Worm (Caenorhabditis elegans): ENCODE measurements around the gene hach-1.
A peak's percentile ranks its signal among the peaks of the same experiment; 100 is the strongest.

DNA sequence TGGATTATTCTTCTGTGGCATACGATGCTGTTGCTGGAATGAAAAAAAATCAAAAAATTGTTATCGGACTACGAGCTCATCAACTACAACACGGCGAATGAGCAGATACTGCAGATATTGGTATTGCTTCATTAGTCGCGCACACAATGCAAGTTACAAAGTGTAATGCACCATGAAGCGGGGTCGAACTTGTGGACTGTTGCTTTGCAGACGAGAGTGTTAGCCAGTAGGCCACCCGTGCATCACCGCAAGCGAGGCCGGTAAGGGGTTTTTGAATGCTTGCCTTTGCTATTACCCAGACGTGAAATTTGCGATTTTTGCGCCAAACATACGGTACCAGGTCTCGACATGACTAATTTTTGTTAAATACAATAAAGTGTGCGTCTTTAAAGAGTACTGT lies 46.7 kb downstream of the hach-1 start:
- TF ChIP-seq klf-2 (GFP tag; conservative IDR thresholded peaks at IDR 0.05) (peak; percentile 85), flt-1 (GFP tag; IDR thresholded peaks at IDR 0.05) (peak; percentile 98), T22C8.4 (GFP tag; IDR thresholded peaks at IDR 0.05) (peak; percentile 89), cog-1 (tag; optimal IDR thresholded peaks at IDR 0.05) (peak; percentile 89), ztf-23 (GFP tag; IDR thresholded peaks at IDR 0.05) (peak; percentile 95), ztf-29 (GFP tag; IDR thresholded peaks at IDR 0.05) (peak; percentile 97)
